Worm (Caenorhabditis elegans) whole organism, L3 larva: ENCODE data around the gene nhr-288.

Source experiments
- R02D3.7 ChIP-seq: fragments of 150-350 bp; optimal IDR thresholded peaks from 2 replicates; lab custom pipeline; 2014; ENCODE audit warnings: missing biosample characterization, missing genetic modification characterization
- ZK546.5 ChIP-seq: sonication (generic microtip); optimal IDR thresholded peaks from 2 replicates; lab custom pipeline; 2017; ENCODE audit warnings: missing biosample characterization, missing genetic modification characterization
- aly-2 ChIP-seq: fragments of 150-350 bp; optimal IDR thresholded peaks from 2 replicates; lab custom pipeline; 2014; ENCODE audit warnings: missing biosample characterization, missing genetic modification characterization
- ama-1 ChIP-seq: fragments of 150-350 bp; optimal IDR thresholded peaks from 2 replicates; lab custom pipeline; 2018
- ceh-16 ChIP-seq: sonication (generic microtip); optimal IDR thresholded peaks from 2 replicates; lab custom pipeline; 2017; ENCODE audit warnings: missing biosample characterization, missing genetic modification characterization
- ceh-28 ChIP-seq: fragments of 150-350 bp; optimal IDR thresholded peaks from 2 replicates; lab custom pipeline; 2014; ENCODE audit warnings: missing biosample characterization, missing genetic modification reagents, missing genetic modification characterization
- ceh-82 ChIP-seq: fragments of 150-350 bp; optimal IDR thresholded peaks from 2 replicates; lab custom pipeline; 2014; ENCODE audit warnings: missing biosample characterization, missing genetic modification characterization
- ceh-9 ChIP-seq: sonication (generic microtip); optimal IDR thresholded peaks from 2 replicates; lab custom pipeline; 2018; ENCODE audit warnings: missing biosample characterization, missing genetic modification characterization
- daf-12 ChIP-seq: fragments of 150-350 bp; optimal IDR thresholded peaks from 2 replicates; lab custom pipeline; 2014; ENCODE audit warnings: missing biosample characterization, missing genetic modification reagents, missing genetic modification characterization
- egl-27 ChIP-seq: sonication (generic microtip); optimal IDR thresholded peaks from 4 replicates; lab custom pipeline; 2017; ENCODE audit warnings: missing biosample characterization, missing genetic modification reagents, missing genetic modification characterization
- egl-5 ChIP-seq: fragments of 150-350 bp; optimal IDR thresholded peaks from 2 replicates; lab custom pipeline; 2017; ENCODE audit warnings: missing biosample characterization, missing genetic modification reagents, missing genetic modification characterization, inconsistent platforms
- elt-3 ChIP-seq, 3 experiments: fragments of 150-350 bp in 1 of 3; sonication (generic microtip) in 2 of 3; optimal IDR thresholded peaks; 2 replicates in 2 of 3; 4 replicates in 1 of 3; lab custom pipeline; 2014 to 2017; ENCODE audit warnings: missing biosample characterization in 3 of 3, missing genetic modification characterization in 3 of 3
- fkh-10 ChIP-seq: sonication (generic microtip); optimal IDR thresholded peaks from 2 replicates; lab custom pipeline; 2017; ENCODE audit warnings: missing biosample characterization, missing genetic modification reagents, missing genetic modification characterization
- fkh-2 ChIP-seq: fragments of 150-350 bp; optimal IDR thresholded peaks from 2 replicates; lab custom pipeline; 2014; ENCODE audit warnings: missing biosample characterization, missing genetic modification reagents, missing genetic modification characterization
- fos-1 ChIP-seq: fragments of 150-350 bp; optimal IDR thresholded peaks from 2 replicates; lab custom pipeline; 2014; ENCODE audit warnings: missing biosample characterization, missing genetic modification characterization
- jun-1 ChIP-seq: fragments of 150-350 bp; optimal IDR thresholded peaks from 2 replicates; lab custom pipeline; 2014; ENCODE audit warnings: missing biosample characterization, missing genetic modification reagents, missing genetic modification characterization
- lin-15B ChIP-seq: fragments of 150-350 bp; optimal IDR thresholded peaks from 2 replicates; lab custom pipeline; 2014; ENCODE audit warnings: missing biosample characterization, missing genetic modification characterization
- lsy-12 ChIP-seq: sonication (generic microtip); optimal IDR thresholded peaks from 2 replicates; lab custom pipeline; 2016; ENCODE audit warnings: mild to moderate bottlenecking, missing genetic modification characterization, missing compliant biosample characterization
- mdl-1 ChIP-seq: fragments of 150-350 bp; optimal IDR thresholded peaks from 2 replicates; lab custom pipeline; 2014; ENCODE audit warnings: missing biosample characterization, missing genetic modification characterization
- mml-1 ChIP-seq: fragments of 150-350 bp; sonication (generic microtip); optimal IDR thresholded peaks from 3 replicates; lab custom pipeline; 2014; ENCODE audit warnings: missing biosample characterization, missing genetic modification characterization
- nfya-1 ChIP-seq: sonication (generic microtip); optimal IDR thresholded peaks from 2 replicates; lab custom pipeline; 2017; ENCODE audit warnings: missing genetic modification characterization, mild to moderate bottlenecking, missing compliant biosample characterization, antibody characterized with exemption, moderate library complexity; ENCODE audit not compliant: insufficient read depth
- nhr-11 ChIP-seq: fragments of 150-350 bp; optimal IDR thresholded peaks from 2 replicates; lab custom pipeline; 2014; ENCODE audit warnings: missing biosample characterization, missing genetic modification characterization
- nhr-23 ChIP-seq: fragments of 150-350 bp; optimal IDR thresholded peaks from 2 replicates; lab custom pipeline; 2014; ENCODE audit warnings: missing biosample characterization, missing genetic modification reagents, missing genetic modification characterization
- nhr-25 ChIP-seq: sonication (generic microtip); optimal IDR thresholded peaks from 2 replicates; lab custom pipeline; 2017; ENCODE audit warnings: missing biosample characterization, missing genetic modification characterization
- nhr-28 ChIP-seq: fragments of 150-350 bp; optimal IDR thresholded peaks from 2 replicates; lab custom pipeline; 2014; ENCODE audit warnings: missing biosample characterization, missing genetic modification characterization
- nhr-67 ChIP-seq: fragments of 150-350 bp; optimal IDR thresholded peaks from 2 replicates; lab custom pipeline; 2014; ENCODE audit warnings: missing biosample characterization, missing genetic modification characterization
- nhr-76 ChIP-seq: fragments of 150-350 bp; sonication (generic microtip); optimal IDR thresholded peaks from 5 replicates; lab custom pipeline; 2014; ENCODE audit warnings: missing biosample characterization, missing genetic modification characterization
- pha-4 ChIP-seq: fragments of 150-350 bp; optimal IDR thresholded peaks from 2 replicates; lab custom pipeline; 2014; ENCODE audit warnings: missing biosample characterization, missing genetic modification reagents, missing genetic modification characterization
- unc-62 ChIP-seq: fragments of 150-350 bp; sonication (generic microtip); optimal IDR thresholded peaks from 4 replicates; lab custom pipeline; 2014; ENCODE audit warnings: missing biosample characterization, missing genetic modification reagents, missing genetic modification characterization
- zag-1 ChIP-seq: fragments of 150-350 bp; optimal IDR thresholded peaks from 2 replicates; lab custom pipeline; 2014; ENCODE audit warnings: missing biosample characterization, missing genetic modification characterization
- ztf-11 ChIP-seq: fragments of 150-350 bp; optimal IDR thresholded peaks from 2 replicates; lab custom pipeline; 2014; ENCODE audit warnings: missing biosample characterization, missing genetic modification characterization

Gene nhr-288

ce11 chrV:18368322-18368721 is 14.2 kb downstream of the nhr-288 start, which contains the start of gene C08E8.6:
Gene C08E8.6, minus strand, starts transcription at chrV:18368422.
- no peak for TF ChIP-seq ceh-82 (tag; lab: Kevin White, UChicago)
- TF ChIP-seq fkh-2, result no peak
- no peak for TF ChIP-seq unc-62
- TF ChIP-seq daf-12, result no peak
- TF ChIP-seq ceh-9, result no peak
- TF ChIP-seq nhr-76 (tag; lab: Kevin White, UChicago), result no peak
- TF ChIP-seq ZK546.5 (tag; lab: Kevin White, UChicago), result no peak
- TF ChIP-seq egl-5 (tag; lab: Kevin White, UChicago), result no peak
- TF ChIP-seq egl-27, result no peak
- no peak for TF ChIP-seq mml-1 (tag; lab: Kevin White, UChicago)
- TF ChIP-seq nhr-23 (tag; lab: Kevin White, UChicago), result no peak
- TF ChIP-seq lin-15B (tag; lab: Kevin White, UChicago), result no peak
- no peak for TF ChIP-seq nhr-25 (tag; lab: Kevin White, UChicago)

- no peak for TF ChIP-seq mdl-1 (tag; lab: Kevin White, UChicago)
- TF ChIP-seq nhr-67, result no peak
- TF ChIP-seq pha-4 (tag; lab: Kevin White, UChicago), result no peak
- TF ChIP-seq R02D3.7 (tag; lab: Kevin White, UChicago), result no peak
- TF ChIP-seq zag-1 (tag; lab: Kevin White, UChicago), result no peak
- no peak for TF ChIP-seq lsy-12
- TF ChIP-seq ama-1 (lab: Kevin White, UChicago), result no peak
Measured at ce11 chrV:18364558-18364957, 17.9 kb downstream of the nhr-288 start, which contains the start of gene C08E8.9. Gene C08E8.9, plus strand, starts transcription at chrV:18364858.

ce11 chrV:18362402-18362801 is 20.1 kb downstream of the nhr-288 start, which contains the start of gene C08E8.1:
Gene C08E8.1, minus strand, starts transcription at chrV:18362502.
- TF ChIP-seq zag-1 (tag; lab: Kevin White, UChicago) (no peak), nhr-76 (tag; lab: Kevin White, UChicago) (no peak), mdl-1 (tag; lab: Kevin White, UChicago) (no peak), egl-5 (tag; lab: Kevin White, UChicago) (no peak)

DNA sequence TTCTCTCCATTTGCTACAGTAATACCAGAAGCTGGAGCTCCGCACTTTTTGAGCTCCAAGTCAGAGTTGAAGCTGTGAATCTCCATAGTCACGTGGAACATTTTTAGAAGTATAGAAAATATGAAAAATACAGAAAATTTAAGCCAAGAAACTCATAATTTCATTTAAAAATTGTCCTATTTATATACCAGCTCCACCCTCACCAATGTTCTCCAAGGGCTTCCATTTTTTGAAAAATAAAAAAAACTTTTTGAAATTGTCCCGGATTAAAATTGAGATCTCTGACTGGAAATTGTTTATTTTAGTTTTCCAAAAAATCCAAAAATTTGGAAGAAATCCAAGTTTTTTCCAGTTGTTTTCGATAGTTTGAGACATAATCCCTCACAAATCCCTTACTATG is 22.6 kb downstream of the nhr-288 start, which contains the start of gene C08E8.5:
C08E8.5 (minus strand) TSS at position 101 of the 400 bp plus-strand sequence.
- no peak for TF ChIP-seq nhr-25 (tag; lab: Kevin White, UChicago)
- TF ChIP-seq lsy-12, result no peak
- no peak for TF ChIP-seq fos-1
- TF ChIP-seq jun-1 (tag; lab: Kevin White, UChicago), result no peak

DNA sequence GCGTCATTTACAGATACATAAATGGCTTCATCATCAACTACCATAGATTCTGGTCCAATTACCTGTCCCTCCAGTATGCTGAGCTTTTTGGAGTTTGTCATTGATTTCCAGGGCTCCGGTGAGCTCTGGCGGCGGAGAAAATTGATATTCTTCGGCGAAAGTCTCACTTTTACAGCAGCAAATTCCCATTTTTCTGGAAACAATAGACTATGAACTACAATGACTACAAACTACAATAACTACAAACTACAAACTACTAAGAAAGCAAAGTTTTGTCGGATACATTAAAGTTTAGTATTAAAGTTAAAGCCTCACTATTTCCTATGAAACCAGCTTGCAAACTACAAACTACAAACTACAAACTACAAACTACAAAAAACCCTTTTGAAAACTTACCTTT is 26.7 kb downstream of the nhr-288 start, which contains the start of gene C08E8.2:
C08E8.2 (minus strand) TSS at position 101 of the 400 bp plus-strand sequence.
- TF ChIP-seq nhr-11 (tag; lab: Kevin White, UChicago), result no peak
- TF ChIP-seq aly-2 (tag; lab: Kevin White, UChicago), result no peak

ce11 chrV:18354299-18354698 is 28.2 kb downstream of the nhr-288 start:
- TF ChIP-seq ceh-9, result no peak
- TF ChIP-seq lsy-12, result no peak
- no peak for TF ChIP-seq ceh-16 (tag; lab: Kevin White, UChicago)
- TF ChIP-seq egl-27, result no peak
- TF ChIP-seq ama-1 (lab: Kevin White, UChicago), result no peak
- TF ChIP-seq ceh-28, result no peak
- no peak for TF ChIP-seq R02D3.7 (tag; lab: Kevin White, UChicago)
- TF ChIP-seq nhr-11 (tag; lab: Kevin White, UChicago), result no peak
- no peak for TF ChIP-seq elt-3 (tag; optimal IDR thresholded peaks at IDR 0.05; lab: Kevin White, UChicago)
- no peak for TF ChIP-seq nhr-28 (tag; lab: Kevin White, UChicago)
- TF ChIP-seq ztf-11, result no peak
- no peak for TF ChIP-seq pha-4 (tag; lab: Kevin White, UChicago)
- no peak for TF ChIP-seq nhr-23 (tag; lab: Kevin White, UChicago)
- no peak for TF ChIP-seq fkh-2
- TF ChIP-seq ceh-82 (tag; lab: Kevin White, UChicago), result no peak
- TF ChIP-seq fkh-10, result no peak
- TF ChIP-seq nfya-1 (tag; lab: Kevin White, UChicago), result no peak
- no peak for TF ChIP-seq daf-12
